Worm (Caenorhabditis elegans): ENCODE measurements around the gene F07H5.10.

- TF ChIP-seq unc-39 (tag; optimal IDR thresholded peaks at IDR 0.05) = no peak
- TF ChIP-seq ztf-11 (tag; optimal IDR thresholded peaks at IDR 0.05) = no peak
- no peak for TF ChIP-seq elt-3 (tag; optimal IDR thresholded peaks at IDR 0.05)
- no peak for TF ChIP-seq nhr-237 (tag; optimal IDR thresholded peaks at IDR 0.05)
- TF ChIP-seq mls-2 (tag; optimal IDR thresholded peaks at IDR 0.05) = no peak
- no peak for TF ChIP-seq unc-62 (GFP tag; optimal IDR thresholded peaks at IDR 0.05)
These were observed 37.5 kb upstream of the F07H5.10 start for ce11 chrII:8845932-8846331.
